Worm (Caenorhabditis elegans): ENCODE measurements around the gene nlp-14.

The nlp-14 gene

ce11 chrX:8921221-8921620 lies 2.0 kb upstream of the nlp-14 start:
- TF ChIP-seq nhr-2 (tag; optimal IDR thresholded peaks at IDR 0.05) (no peak), ceh-83 (GFP tag; optimal IDR thresholded peaks at IDR 0.05) (no peak), lin-13 (tag; optimal IDR thresholded peaks at IDR 0.05) (no peak), sem-2 (GFP tag; optimal IDR thresholded peaks at IDR 0.05) (no peak), nhr-237 (tag; optimal IDR thresholded peaks at IDR 0.05) (no peak), bed-3 (GFP tag; optimal IDR thresholded peaks at IDR 0.05) (no peak), ztf-11 (tag; optimal IDR thresholded peaks at IDR 0.05) (no peak), unc-39 (tag; optimal IDR thresholded peaks at IDR 0.05) (no peak), zip-8 (tag; optimal IDR thresholded peaks at IDR 0.05) (no peak), lsy-2 (tag; optimal IDR thresholded peaks at IDR 0.05) (no peak), cnd-1 (tag; optimal IDR thresholded peaks at IDR 0.05) (no peak), pha-4 (tag; optimal IDR thresholded peaks at IDR 0.05) (no peak), blmp-1 (tag; optimal IDR thresholded peaks at IDR 0.05) (no peak)

DNA sequence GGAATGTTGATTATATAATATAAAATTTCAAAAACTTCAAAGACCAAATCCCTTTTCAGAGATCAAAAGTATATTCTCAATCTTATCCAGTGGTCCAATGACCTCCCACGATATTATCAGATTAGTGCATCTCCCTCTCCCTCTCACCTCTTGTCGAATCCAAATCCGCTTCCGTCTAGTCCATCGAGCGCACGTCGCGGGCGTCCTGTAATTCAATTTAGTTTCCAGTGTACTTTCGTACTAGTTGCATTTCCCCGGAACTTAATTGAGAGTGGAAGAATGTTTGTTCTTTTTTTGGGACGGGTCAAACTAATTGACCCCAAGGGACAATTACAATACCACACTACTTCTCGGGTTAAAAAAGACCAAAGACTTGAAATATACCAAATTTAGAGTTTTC lies 431 bp downstream of the nlp-14 start:
- no peak for TF ChIP-seq ham-2 (GFP tag; optimal IDR thresholded peaks at IDR 0.05)
- TF ChIP-seq ces-1 (GFP tag; optimal IDR thresholded peaks at IDR 0.05): peak; percentile 98

- no peak for TF ChIP-seq unc-120 (tag; optimal IDR thresholded peaks at IDR 0.05; ENCODE audit: poor library complexity, severe bottlenecking)
- TF ChIP-seq ceh-39 (tag; optimal IDR thresholded peaks at IDR 0.05): no peak
These were observed 1.5 kb downstream of the nlp-14 start for ce11 chrX:8917730-8918129.

ce11 chrX:8911077-8911476 lies 8.1 kb downstream of the nlp-14 start, which contains the start of gene cyn-8:
TSS of gene cyn-8 (plus strand) at chrX:8911293.
- no peak for TF ChIP-seq zip-8 (tag; optimal IDR thresholded peaks at IDR 0.05)
- peak; percentile 75 for TF ChIP-seq lin-13 (tag; optimal IDR thresholded peaks at IDR 0.05)
- no peak for TF ChIP-seq lsy-2 (tag; optimal IDR thresholded peaks at IDR 0.05)
- no peak for TF ChIP-seq nhr-12 (tag; optimal IDR thresholded peaks at IDR 0.05)
- no peak for TF ChIP-seq lin-32 (GFP tag; optimal IDR thresholded peaks at IDR 0.05)
- TF ChIP-seq mab-5 (tag; optimal IDR thresholded peaks at IDR 0.05): no peak
- TF ChIP-seq nhr-2 (tag; optimal IDR thresholded peaks at IDR 0.05): no peak
- TF ChIP-seq mls-2 (tag; optimal IDR thresholded peaks at IDR 0.05): peak; percentile 40
- TF ChIP-seq sem-2 (GFP tag; optimal IDR thresholded peaks at IDR 0.05): no peak
- peak; percentile 35 for TF ChIP-seq drap-1 (GFP tag; optimal IDR thresholded peaks at IDR 0.05)
- TF ChIP-seq cnd-1 (tag; optimal IDR thresholded peaks at IDR 0.05): peak; percentile 35
- peak; percentile 85 for TF ChIP-seq ceh-39 (tag; optimal IDR thresholded peaks at IDR 0.05)
- no peak for TF ChIP-seq nhr-76 (tag; optimal IDR thresholded peaks at IDR 0.05)
- peak; percentile 33 for TF ChIP-seq mep-1 (tag; optimal IDR thresholded peaks at IDR 0.05)
- TF ChIP-seq blmp-1 (tag; optimal IDR thresholded peaks at IDR 0.05): no peak
- TF ChIP-seq unc-39 (tag; optimal IDR thresholded peaks at IDR 0.05): no peak
- peak; percentile 71 for TF ChIP-seq ces-1 (GFP tag; optimal IDR thresholded peaks at IDR 0.05)
- no peak for TF ChIP-seq ham-2 (GFP tag; optimal IDR thresholded peaks at IDR 0.05)
- no peak for TF ChIP-seq elt-1 (tag; optimal IDR thresholded peaks at IDR 0.05; ENCODE audit: borderline replicate concordance, insufficient read depth)
- no peak for TF ChIP-seq ztf-11 (tag; optimal IDR thresholded peaks at IDR 0.05)
- no peak for TF ChIP-seq nhr-237 (tag; optimal IDR thresholded peaks at IDR 0.05)
- TF ChIP-seq sptf-1 (tag; optimal IDR thresholded peaks at IDR 0.05): no peak
- TF ChIP-seq bed-3 (GFP tag; optimal IDR thresholded peaks at IDR 0.05): no peak
- TF ChIP-seq tbx-8 (GFP tag; optimal IDR thresholded peaks at IDR 0.05): no peak
- TF ChIP-seq ceh-83 (GFP tag; optimal IDR thresholded peaks at IDR 0.05): no peak
- TF ChIP-seq elt-3 (tag; optimal IDR thresholded peaks at IDR 0.05): no peak
- no peak for TF ChIP-seq nhr-28 (tag; optimal IDR thresholded peaks at IDR 0.05)
- peak; percentile 28 for TF ChIP-seq pha-4 (tag; optimal IDR thresholded peaks at IDR 0.05)
- TF ChIP-seq unc-62 (GFP tag; optimal IDR thresholded peaks at IDR 0.05): no peak
- TF ChIP-seq M03D4.4 (tag; optimal IDR thresholded peaks at IDR 0.05): no peak
- TF ChIP-seq hlh-1 (tag; optimal IDR thresholded peaks at IDR 0.05): peak; percentile 36
- no peak for TF ChIP-seq ceh-43 (GFP tag; optimal IDR thresholded peaks at IDR 0.05)
- TF ChIP-seq flh-1 (GFP tag; optimal IDR thresholded peaks at IDR 0.05): no peak
- no peak for TF ChIP-seq snpc-4 (tag; optimal IDR thresholded peaks at IDR 0.05)
- TF ChIP-seq unc-120 (tag; optimal IDR thresholded peaks at IDR 0.05; ENCODE audit: poor library complexity, severe bottlenecking): no peak

Data from whole organism, mixed stage, embryonic.